Fruit fly (Drosophila melanogaster) whole organism, embryonic: ENCODE measurements around the gene CG31131.

Experiments
- B-H1 ChIP-seq: fragments of 200-800 bp; sonication (Bioruptor generic); IDR thresholded peaks from 3 replicates; pipeline ENCODE4 v1.3.6; 2022; ENCODE audit warnings: missing biosample characterization, missing genetic modification characterization
- CG10979 ChIP-seq: fragments of 200-800 bp; sonication (Bioruptor generic); optimal IDR thresholded peaks from 2 replicates; lab custom pipeline; 2018; ENCODE audit warnings: missing biosample characterization, mild to moderate bottlenecking, missing genetic modification characterization, moderate library complexity
- CG11398 ChIP-seq: fragments of 200-800 bp; sonication (Bioruptor generic); optimal IDR thresholded peaks from 2 replicates; lab custom pipeline; 2016; ENCODE audit warnings: missing biosample characterization, missing genetic modification characterization
- CG13424 ChIP-seq: fragments of 200-800 bp; sonication (Bioruptor generic); optimal IDR thresholded peaks from 2 replicates; lab custom pipeline; 2019; ENCODE audit warnings: missing biosample characterization, mild to moderate bottlenecking, missing genetic modification characterization, moderate library complexity
- CG13775 ChIP-seq: fragments of 200-800 bp; sonication (Bioruptor generic); optimal IDR thresholded peaks from 3 replicates; lab custom pipeline; 2017; ENCODE audit warnings: missing biosample characterization, mild to moderate bottlenecking, missing genetic modification characterization
- CG14014 ChIP-seq: fragments of 200-800 bp; sonication (Bioruptor generic); IDR thresholded peaks from 2 replicates; pipeline ENCODE4 v1.3.6; 2022; ENCODE audit warnings: missing biosample characterization, missing genetic modification characterization
- CG14710 ChIP-seq: fragments of 200-800 bp; sonication (Bioruptor generic); optimal IDR thresholded peaks from 3 replicates; lab custom pipeline; 2019; ENCODE audit warnings: missing biosample characterization, mild to moderate bottlenecking, missing genetic modification characterization, moderate library complexity
- CG1529 ChIP-seq: fragments of 200-800 bp; sonication (Bioruptor generic); optimal IDR thresholded peaks from 3 replicates; lab custom pipeline; 2018; ENCODE audit warnings: missing biosample characterization, missing genetic modification characterization
- CG17328 ChIP-seq: fragments of 200-800 bp; sonication (Bioruptor generic); IDR thresholded peaks from 2 replicates; pipeline ENCODE4 v1.3.6; 2022; ENCODE audit warnings: missing biosample characterization, missing genetic modification characterization
- CG17802 ChIP-seq: fragments of 200-800 bp; sonication (Bioruptor generic); optimal IDR thresholded peaks from 2 replicates; lab custom pipeline; 2018; ENCODE audit warnings: missing biosample characterization, mild to moderate bottlenecking, missing genetic modification characterization, moderate library complexity
- CG17912 ChIP-seq: fragments of 200-800 bp; sonication (Bioruptor generic); optimal IDR thresholded peaks from 2 replicates; lab custom pipeline; 2018; ENCODE audit warnings: missing biosample characterization, mild to moderate bottlenecking, missing genetic modification characterization
- CG30020 ChIP-seq: fragments of 200-800 bp; optimal IDR thresholded peaks from 2 replicates; lab custom pipeline; 2019; ENCODE audit warnings: missing biosample characterization, mild to moderate bottlenecking, missing genetic modification characterization, moderate library complexity
- CG4282 ChIP-seq: fragments of 200-800 bp; sonication (Bioruptor generic); optimal IDR thresholded peaks from 2 replicates; lab custom pipeline; 2016; ENCODE audit warnings: missing biosample characterization, missing genetic modification characterization
- CG4328 ChIP-seq: fragments of 200-800 bp; sonication (Bioruptor generic); optimal IDR thresholded peaks from 3 replicates; lab custom pipeline; 2017; ENCODE audit warnings: missing biosample characterization, missing genetic modification reagents, missing genetic modification characterization
- CG4404 ChIP-seq: fragments of 200-800 bp; sonication (Bioruptor generic); IDR thresholded peaks from 2 replicates; pipeline ENCODE4 v1.3.6; 2022; ENCODE audit warnings: missing biosample characterization, missing genetic modification characterization
- CG7786 ChIP-seq: fragments of 200-800 bp; sonication (Bioruptor generic); optimal IDR thresholded peaks from 2 replicates; lab custom pipeline; 2016; ENCODE audit warnings: missing biosample characterization, missing genetic modification characterization
- CG8290 ChIP-seq, 3 experiments: fragments of 200-800 bp; sonication (Bioruptor generic); optimal IDR thresholded peaks; 2 replicates each; lab custom pipeline; 2016 to 2019; ENCODE audit warnings: missing biosample characterization in 3 of 3, missing genetic modification characterization in 3 of 3, mild to moderate bottlenecking in 2 of 3, moderate library complexity in 1 of 3
- Camta ChIP-seq: fragments of 200-800 bp; sonication (Bioruptor generic); optimal IDR thresholded peaks from 2 replicates; lab custom pipeline; 2016; ENCODE audit warnings: missing biosample characterization, missing genetic modification characterization
- Deaf1 ChIP-seq: fragments of 200-800 bp; optimal IDR thresholded peaks from 3 replicates; lab custom pipeline; 2019; ENCODE audit warnings: missing biosample characterization, mild to moderate bottlenecking, missing genetic modification characterization, moderate library complexity
- Drgx ChIP-seq: fragments of 200-800 bp; sonication (Bioruptor generic); IDR thresholded peaks from 2 replicates; pipeline ENCODE4 v1.3.6; 2022; ENCODE audit warnings: missing biosample characterization, missing genetic modification characterization
- MBD-R2 ChIP-seq: fragments of 200-800 bp; sonication (Bioruptor generic); IDR thresholded peaks from 2 replicates; pipeline ENCODE4 v1.3.6; 2022; ENCODE audit warnings: missing biosample characterization, missing genetic modification characterization
- MESR4 ChIP-seq: fragments of 200-800 bp; sonication (Bioruptor generic); optimal IDR thresholded peaks from 2 replicates; lab custom pipeline; 2018; ENCODE audit warnings: missing biosample characterization, mild to moderate bottlenecking, missing genetic modification characterization, moderate library complexity
- Oaz ChIP-seq: fragments of 200-800 bp; sonication (Bioruptor generic); IDR thresholded peaks from 2 replicates; pipeline ENCODE4 v1.3.6; 2022; ENCODE audit warnings: missing biosample characterization, missing genetic modification characterization
- Oli ChIP-seq: fragments of 200-800 bp; sonication (Bioruptor generic); optimal IDR thresholded peaks from 2 replicates; lab custom pipeline; 2018; ENCODE audit warnings: missing biosample characterization, mild to moderate bottlenecking, missing genetic modification characterization, moderate library complexity
- Ptx1 ChIP-seq: fragments of 200-800 bp; sonication (Bioruptor generic); IDR thresholded peaks from 2 replicates; pipeline ENCODE4 v1.3.6; 2022; ENCODE audit warnings: missing biosample characterization, missing genetic modification characterization
- Rfx ChIP-seq: fragments of 200-800 bp; sonication (Bioruptor generic); IDR thresholded peaks from 2 replicates; pipeline ENCODE4 v1.3.6; 2022; ENCODE audit warnings: missing biosample characterization, missing genetic modification characterization
- Side ChIP-seq: fragments of 200-800 bp; sonication (Bioruptor generic); optimal IDR thresholded peaks from 2 replicates; lab custom pipeline; 2016; ENCODE audit warnings: missing biosample characterization, missing genetic modification characterization
- Sox100B ChIP-seq: fragments of 200-800 bp; sonication (Bioruptor generic); optimal IDR thresholded peaks from 3 replicates; lab custom pipeline; 2018; ENCODE audit warnings: missing biosample characterization, mild to moderate bottlenecking, missing genetic modification characterization
- Sox102F ChIP-seq: fragments of 200-800 bp; sonication (Bioruptor generic); optimal IDR thresholded peaks from 2 replicates; lab custom pipeline; 2018; ENCODE audit warnings: missing biosample characterization, mild to moderate bottlenecking, missing genetic modification characterization, moderate library complexity
- Stat92E ChIP-seq, 3 experiments: fragments of >200 bp in 2 of 3; fragments of 200-800 bp in 1 of 3; sonication (Bioruptor generic) in 1 of 3; optimal IDR thresholded peaks; 2 replicates each; lab custom pipeline; 2017 to 2019; ENCODE audit warnings: missing biosample characterization in 3 of 3, missing genetic modification characterization in 3 of 3, mild to moderate bottlenecking in 1 of 3, moderate library complexity in 1 of 3
- bbx ChIP-seq: fragments of 200-800 bp; sonication (Bioruptor generic); IDR thresholded peaks from 2 replicates; pipeline ENCODE4 v1.3.6; 2022; ENCODE audit warnings: missing biosample characterization, missing genetic modification characterization; ENCODE audit not compliant: partially characterized antibody
- croc ChIP-seq: fragments of 200-800 bp; sonication (Bioruptor generic); conservative IDR thresholded peaks from 3 replicates; pipeline ENCODE4 v1.3.6; 2022; ENCODE audit warnings: missing biosample characterization, missing genetic modification characterization
- dpn ChIP-seq, 2 experiments: fragments of 200-800 bp; sonication (Bioruptor generic); optimal IDR thresholded peaks; 3 replicates each; lab custom pipeline; 2016; ENCODE audit warnings: missing biosample characterization in 2 of 2, missing genetic modification characterization in 2 of 2
- en ChIP-seq: fragments of 200-800 bp; sonication (Bioruptor generic); optimal IDR thresholded peaks from 2 replicates; lab custom pipeline; 2016; ENCODE audit warnings: missing biosample characterization, missing genetic modification characterization
- ftz-f1 ChIP-seq: fragments of 200-800 bp; sonication (Bioruptor generic); optimal IDR thresholded peaks from 2 replicates; lab custom pipeline; 2016; ENCODE audit warnings: missing biosample characterization, missing genetic modification characterization
- fu2 ChIP-seq: fragments of 200-800 bp; sonication (Bioruptor generic); optimal IDR thresholded peaks from 2 replicates; lab custom pipeline; 2016; ENCODE audit warnings: missing biosample characterization, missing genetic modification characterization
- gcm ChIP-seq: fragments of 200-800 bp; sonication (Bioruptor generic); optimal IDR thresholded peaks from 2 replicates; lab custom pipeline; 2019; ENCODE audit warnings: missing biosample characterization, mild to moderate bottlenecking, missing genetic modification characterization, moderate library complexity
- hkb ChIP-seq, 2 experiments: fragments of 200-800 bp in 1 of 2; fragments of >200 bp in 1 of 2; sonication (Bioruptor generic) in 1 of 2; IDR thresholded peaks in 1 of 2; optimal IDR thresholded peaks in 1 of 2; 2 replicates each; pipeline versions ENCODE4 v1.3.6 to Lab custom; 2017 to 2022; ENCODE audit warnings: missing biosample characterization in 1 of 2, missing genetic modification characterization in 1 of 2
- lbe ChIP-seq: fragments of 200-800 bp; sonication (Bioruptor generic); optimal IDR thresholded peaks from 2 replicates; lab custom pipeline; 2016; ENCODE audit warnings: missing biosample characterization, mild to moderate bottlenecking, missing genetic modification characterization
- mld ChIP-seq: fragments of 200-800 bp; sonication (Bioruptor generic); IDR thresholded peaks from 3 replicates; pipeline ENCODE4 v1.3.6; 2022; ENCODE audit warnings: missing biosample characterization, missing genetic modification characterization; ENCODE audit not compliant: partially characterized antibody
- peb ChIP-seq: fragments of 200-800 bp; sonication (Bioruptor generic); IDR thresholded peaks from 2 replicates; pipeline ENCODE4 v1.3.6; 2022; ENCODE audit warnings: missing biosample characterization, missing genetic modification characterization
- pita ChIP-seq: fragments of 200-800 bp; sonication (Bioruptor generic); optimal IDR thresholded peaks from 2 replicates; lab custom pipeline; 2017; ENCODE audit warnings: missing biosample characterization, mild to moderate bottlenecking, missing genetic modification characterization
- scrt ChIP-seq: fragments of 200-800 bp; sonication (Bioruptor generic); optimal IDR thresholded peaks from 2 replicates; lab custom pipeline; 2018; ENCODE audit warnings: missing biosample characterization, mild to moderate bottlenecking, missing genetic modification characterization, moderate library complexity
- sens ChIP-seq: fragments of 200-800 bp; sonication (Bioruptor generic); peaks from one replicate; lab custom pipeline; 2016; ENCODE audit warnings: missing biosample characterization, missing genetic modification characterization
- sens-2 ChIP-seq: fragments of 200-800 bp; sonication (Bioruptor generic); IDR thresholded peaks from 2 replicates; pipeline ENCODE4 v1.3.6; 2022; ENCODE audit warnings: missing biosample characterization, missing genetic modification characterization
- ssp ChIP-seq: fragments of 200-800 bp; sonication (Bioruptor generic); IDR thresholded peaks from 2 replicates; pipeline ENCODE4 v1.3.6; 2022; ENCODE audit warnings: missing biosample characterization, missing genetic modification characterization
- sug ChIP-seq: fragments of 200-800 bp; optimal IDR thresholded peaks from 2 replicates; lab custom pipeline; 2019; ENCODE audit warnings: missing biosample characterization, mild to moderate bottlenecking, missing genetic modification characterization, moderate library complexity
- twi ChIP-seq: fragments of 200-800 bp; optimal IDR thresholded peaks from 2 replicates; lab custom pipeline; 2019; ENCODE audit warnings: missing biosample characterization, mild to moderate bottlenecking, missing genetic modification characterization, moderate library complexity
- usp ChIP-seq: fragments of >200 bp; optimal IDR thresholded peaks from 2 replicates; lab custom pipeline; 2017; ENCODE audit warnings: missing biosample characterization, missing genetic modification characterization
- vnd ChIP-seq: fragments of 200-800 bp; sonication (Bioruptor generic); IDR thresholded peaks from 3 replicates; pipeline ENCODE4 v1.3.6; 2022; ENCODE audit warnings: missing biosample characterization, missing genetic modification characterization; ENCODE audit not compliant: partially characterized antibody

The CG31131 gene

DNA sequence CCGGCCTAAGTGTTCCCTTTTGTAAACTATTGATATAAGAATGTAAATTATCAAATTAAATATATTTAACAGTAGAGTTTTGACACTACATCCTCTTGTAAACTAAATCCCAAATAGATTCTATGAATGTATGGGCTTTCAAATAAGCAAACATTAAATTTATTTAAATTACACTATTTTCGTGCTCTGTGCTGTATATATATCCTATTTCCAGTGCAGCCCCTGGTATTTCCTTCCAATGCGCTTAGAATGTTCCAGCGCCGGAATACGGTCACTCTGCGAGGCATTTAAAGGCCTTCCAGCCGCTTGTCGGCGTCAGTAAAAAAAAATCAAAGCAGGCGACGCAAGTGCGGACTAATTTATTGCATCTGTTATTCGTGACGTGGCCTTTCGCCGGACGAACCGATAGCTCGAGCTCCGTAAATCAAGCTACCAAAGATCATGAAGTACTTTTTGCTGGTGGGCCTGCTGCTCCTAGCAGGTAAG, 14.6 kb downstream of the CG31131 start, which contains the start of gene Gp93 (continued):
- TF ChIP-seq CG4328 (peak; percentile 45), Oaz (GFP tag; lab: Robert Waterston, UW) (peak; percentile 21; the same call in 1 of the 2 replicates), Drgx (GFP tag; lab: Robert Waterston, UW) (peak; percentile 29; the same call in 1 of the 2 replicates), twi (peak; percentile 31), hkb (optimal IDR thresholded peaks at IDR 0.05; lab: Kevin White, UChicago) (no peak), hkb (GFP tag; IDR thresholded peaks at IDR 0.05; lab: Robert Waterston, UW) (no peak), CG4404 (GFP tag; lab: Robert Waterston, UW) (peak; percentile 47), CG17912 (GFP tag; lab: Kevin White, UChicago) (no peak), CG17328 (GFP tag; lab: Robert Waterston, UW) (peak; percentile 67; the same call in 1 of the 2 replicates), fu2 (GFP tag; lab: Kevin White, UChicago) (no peak), pita (GFP tag; lab: Kevin White, UChicago) (no peak), lbe (peak; percentile 30), CG10979 (tag; lab: Kevin White, UChicago) (peak; percentile 22), dpn (GFP tag; optimal IDR thresholded peaks at IDR 0.05; lab: Kevin White, UChicago) (peak; percentile 25 to 64), sug (tag; lab: Kevin White, UChicago) (peak; percentile 42), sens-2 (GFP tag; lab: Robert Waterston, UW) (no peak; the same call in 1 of the 2 replicates), Sox100B (GFP tag; lab: Kevin White, UChicago) (no peak), Ptx1 (GFP tag; lab: Robert Waterston, UW) (peak; percentile 73; the same call in 1 of the 2 replicates), CG14014 (GFP tag; lab: Robert Waterston, UW) (peak; percentile 69), CG17802 (tag; lab: Kevin White, UChicago) (no peak), scrt (GFP tag; lab: Kevin White, UChicago) (no peak), CG4282 (GFP tag; lab: Kevin White, UChicago) (no peak), Sox102F (no peak), sens (GFP tag; lab: Kevin White, UChicago) (no peak), gcm (no peak), ftz-f1 (GFP tag; lab: Kevin White, UChicago) (no peak), ssp (GFP tag; lab: Robert Waterston, UW) (peak; percentile 54), MESR4 (GFP tag; lab: Kevin White, UChicago) (peak; percentile 87), Rfx (GFP tag; lab: Robert Waterston, UW) (peak; percentile 80), CG13775 (GFP tag; lab: Kevin White, UChicago) (peak; percentile 67), Oli (tag; lab: Kevin White, UChicago) (peak; percentile 62), peb (GFP tag; lab: Robert Waterston, UW) (no peak), Camta (GFP tag; lab: Kevin White, UChicago) (peak; percentile 21), mld (no peak), CG30020 (tag; lab: Kevin White, UChicago) (peak; percentile 47), CG1529 (GFP tag; lab: Kevin White, UChicago) (no peak), Stat92E (GFP tag; optimal IDR thresholded peaks at IDR 0.05; lab: Kevin White, UChicago) (no peak), MBD-R2 (GFP tag; lab: Robert Waterston, UW) (peak; percentile 48), CG14710 (tag; lab: Kevin White, UChicago) (peak; percentile 38), en (no peak), Side (GFP tag; lab: Kevin White, UChicago) (no peak), Deaf1 (tag; lab: Kevin White, UChicago) (no peak), CG7786 (GFP tag; lab: Kevin White, UChicago) (no peak), croc (GFP tag; lab: Robert Waterston, UW) (peak; percentile 49; the same call in 1 of the 3 replicates), CG13424 (tag; lab: Kevin White, UChicago) (peak; percentile 69), vnd (no peak), CG11398 (GFP tag; lab: Kevin White, UChicago) (no peak), bbx (GFP tag; lab: Robert Waterston, UW) (peak; percentile 57), CG8290 (GFP tag; optimal IDR thresholded peaks at IDR 0.05; lab: Kevin White, UChicago) (no peak), CG8290 (tag; optimal IDR thresholded peaks at IDR 0.05; lab: Kevin White, UChicago) (peak in 1 of 2 experiments; percentile 59), usp (GFP tag; lab: Kevin White, UChicago) (no peak), B-H1 (GFP tag; lab: Robert Waterston, UW) (peak; percentile 49)
